Worm (Caenorhabditis elegans): ENCODE results near the gene mes-4.

DNA sequence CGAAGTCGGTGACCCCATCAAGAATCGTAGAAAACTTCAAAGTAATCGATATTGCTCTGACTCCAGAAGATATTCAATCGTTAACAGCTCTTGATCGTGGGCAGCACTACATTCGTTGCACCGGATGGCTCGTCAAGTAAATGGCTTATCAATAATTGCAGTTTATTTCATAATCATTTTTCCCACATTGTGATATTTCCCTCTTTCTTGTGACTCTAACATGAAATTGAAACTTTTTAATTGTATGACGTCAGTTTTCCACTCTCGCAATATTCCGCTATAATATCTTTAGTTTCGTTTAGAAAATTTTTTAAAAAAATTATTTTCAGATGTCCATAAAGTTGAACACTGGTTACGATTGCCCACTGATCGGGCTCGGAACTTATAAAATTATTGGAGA lies 29.4 kb downstream of the mes-4 start, which contains the start of gene F53F1.3:
- TF ChIP-seq zag-1 (tag; optimal IDR thresholded peaks at IDR 0.05) (no peak), unc-62 (GFP tag; optimal IDR thresholded peaks at IDR 0.05) (no peak), egl-27 (tag; optimal IDR thresholded peaks at IDR 0.05) (no peak)

All from whole organism, L3 larva.